Worm (Caenorhabditis elegans): Measurements from ENCODE around the gene cfap-20.

DNA sequence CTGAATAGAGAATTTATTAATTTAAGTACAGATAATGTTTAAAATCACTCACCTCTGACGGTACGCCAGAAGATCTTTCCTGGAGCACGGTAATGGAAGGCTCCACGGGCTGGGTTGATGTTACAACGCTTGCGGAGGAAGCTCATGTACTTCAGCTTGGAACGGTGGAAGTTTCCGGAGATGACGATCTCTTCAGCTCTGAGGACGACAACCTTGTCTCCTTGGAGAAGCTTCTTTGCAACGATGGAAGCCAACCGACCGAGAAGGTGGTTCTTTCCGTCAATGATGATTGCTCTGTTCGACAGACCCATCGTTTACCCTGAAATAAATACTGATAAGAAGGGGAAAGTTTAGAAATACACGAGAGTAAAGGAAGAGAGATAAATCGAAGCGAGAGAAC is 34.0 kb downstream of the cfap-20 start, which contains the start of gene rpl-16:
- TF ChIP-seq snpc-4 (tag; optimal IDR thresholded peaks at IDR 0.05) (no peak), nhr-77 (tag; optimal IDR thresholded peaks at IDR 0.05) (no peak)

All from whole organism, L2 larva.